Fruit fly (Drosophila melanogaster): ENCODE results near the gene Wnt6.

Wnt6 gene

DNA sequence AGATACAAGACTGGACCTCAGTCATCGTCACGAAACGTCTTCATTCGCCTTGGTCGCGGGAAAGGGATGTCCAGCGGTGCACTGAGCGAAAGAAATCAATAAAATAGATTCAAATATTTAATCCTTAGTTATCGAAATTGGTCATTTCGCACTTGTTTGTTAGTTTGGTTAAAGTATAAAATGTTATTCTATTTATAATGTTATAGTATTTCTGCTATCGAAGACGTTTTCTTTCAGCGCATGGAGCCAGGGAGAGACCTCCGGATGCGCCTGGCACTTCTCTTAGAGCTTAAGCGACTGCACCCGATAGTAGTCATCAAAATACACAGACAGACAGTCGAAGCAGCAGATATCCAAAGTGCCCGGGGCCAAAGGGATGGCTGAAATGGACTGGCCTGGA, 10.5 kb upstream of the Wnt6 start (continued):
- TF ChIP-seq Met (GFP tag; optimal IDR thresholded peaks at IDR 0.05) (peak; percentile 70), CG10669 (GFP tag; optimal IDR thresholded peaks at IDR 0.05) (peak; percentile 71), fd59A (GFP tag; optimal IDR thresholded peaks at IDR 0.05) (peak; percentile 63), Sox102F (GFP tag; optimal IDR thresholded peaks at IDR 0.05) (peak; percentile 28), svp (GFP tag) (peak; percentile 74), acj6 (GFP tag; optimal IDR thresholded peaks at IDR 0.05) (peak; percentile 35), CG9139 (GFP tag; optimal IDR thresholded peaks at IDR 0.05) (no peak), Sox15 (GFP tag; optimal IDR thresholded peaks at IDR 0.05) (peak; percentile 3), CG31627 (GFP tag; optimal IDR thresholded peaks at IDR 0.05) (no peak), CG34406 (GFP tag; optimal IDR thresholded peaks at IDR 0.05) (peak; percentile 14), lz (GFP tag; optimal IDR thresholded peaks at IDR 0.05) (peak; percentile 30), fd85E (GFP tag; optimal IDR thresholded peaks at IDR 0.05) (no peak), CG16779 (tag; optimal IDR thresholded peaks at IDR 0.05) (peak; percentile 17), CG6276 (GFP tag; optimal IDR thresholded peaks at IDR 0.05) (no peak)

DNA sequence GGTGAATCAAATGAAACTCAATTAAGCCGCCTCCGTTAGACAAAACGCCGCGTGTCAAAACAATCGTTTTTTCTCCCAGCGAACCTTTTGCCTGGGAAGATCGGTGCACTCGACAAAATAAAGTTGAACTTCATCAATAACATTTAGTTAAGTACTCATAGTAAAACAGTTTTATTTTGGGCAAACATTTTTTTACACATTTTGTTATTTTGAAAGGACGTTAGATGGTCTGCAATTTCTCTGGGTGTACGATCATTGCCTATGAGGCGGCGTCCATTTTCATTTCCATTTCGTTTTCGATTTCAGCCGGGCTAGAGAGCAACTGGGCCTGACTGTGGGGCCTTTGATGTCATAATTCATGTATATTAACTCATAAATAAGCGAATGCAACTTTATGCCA, 7.1 kb upstream of the Wnt6 start:
- TF ChIP-seq CG31627 (GFP tag; optimal IDR thresholded peaks at IDR 0.05) (no peak), CG8119 (GFP tag; IDR thresholded peaks at IDR 0.05) (0 out of 3 replicates have a peak, but pooled peaks have one; percentile 16), CG6792 (GFP tag; optimal IDR thresholded peaks at IDR 0.05) (no peak), net (GFP tag; optimal IDR thresholded peaks at IDR 0.05) (no peak), CG6854 (GFP tag; optimal IDR thresholded peaks at IDR 0.05) (no peak), Eip78C (GFP tag) (peak; percentile 48), eg (GFP tag; IDR thresholded peaks at IDR 0.05) (peak; percentile 63; the same call in 2 of the 3 replicates), CG10669 (GFP tag; optimal IDR thresholded peaks at IDR 0.05) (peak; percentile 2)

DNA sequence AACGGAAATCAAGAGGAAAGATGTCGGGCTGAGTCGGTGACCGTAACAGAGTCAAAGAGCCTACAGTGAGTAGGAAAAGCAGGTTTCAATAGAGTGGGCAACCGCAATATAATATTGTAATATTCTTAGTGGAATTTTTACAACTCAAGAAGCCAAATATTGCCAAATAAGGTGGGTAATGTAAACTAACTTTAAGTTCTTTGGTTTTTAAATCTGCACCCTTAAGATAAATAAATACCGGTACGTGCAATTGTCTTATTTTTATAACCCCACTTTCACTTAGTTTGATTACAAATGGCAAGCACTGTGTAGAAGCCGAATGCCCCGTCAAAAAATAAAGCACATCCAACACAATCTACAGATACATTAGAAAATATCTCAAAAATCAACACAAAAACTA, 734 bp upstream of the Wnt6 start:
- TF ChIP-seq Met (GFP tag; optimal IDR thresholded peaks at IDR 0.05) (no peak), CG6808 (GFP tag; optimal IDR thresholded peaks at IDR 0.05) (no peak), Sox15 (GFP tag; optimal IDR thresholded peaks at IDR 0.05) (no peak), CG4318 (GFP tag; optimal IDR thresholded peaks at IDR 0.05) (no peak), CG34406 (GFP tag; optimal IDR thresholded peaks at IDR 0.05) (no peak), eg (GFP tag; IDR thresholded peaks at IDR 0.05) (no peak), CG16779 (tag; optimal IDR thresholded peaks at IDR 0.05) (no peak), fd85E (GFP tag; optimal IDR thresholded peaks at IDR 0.05) (no peak), CG8119 (GFP tag; IDR thresholded peaks at IDR 0.05) (no peak), Hr4 (GFP tag; optimal IDR thresholded peaks at IDR 0.05) (no peak), CG32006 (GFP tag; optimal IDR thresholded peaks at IDR 0.05) (no peak), fd59A (GFP tag; optimal IDR thresholded peaks at IDR 0.05) (no peak), Sox102F (GFP tag; optimal IDR thresholded peaks at IDR 0.05) (no peak), CG8319 (GFP tag; optimal IDR thresholded peaks at IDR 0.05) (no peak)

DNA sequence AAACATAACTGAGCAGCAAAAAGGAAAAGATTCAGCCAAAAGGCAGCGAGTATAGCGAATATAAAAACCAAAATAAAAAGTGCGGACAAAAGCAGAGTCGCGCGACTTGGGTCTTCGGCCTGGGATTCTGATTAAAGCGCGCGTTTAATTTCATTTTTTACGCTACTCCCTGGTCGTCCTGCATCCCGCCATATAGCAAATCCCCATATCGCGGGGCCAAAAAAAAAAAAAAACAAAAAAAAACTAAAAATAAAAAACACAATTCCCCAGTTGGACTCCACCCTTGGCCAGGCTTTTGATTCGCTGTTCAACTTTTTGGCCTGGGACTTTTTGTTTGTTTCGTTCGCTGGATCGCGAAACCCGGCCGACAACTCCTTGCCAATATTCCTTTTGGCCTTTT, 669 bp downstream of the Wnt6 start:
- TF ChIP-seq CG11294 (GFP tag; IDR thresholded peaks at IDR 0.05) (no peak), Met (GFP tag; optimal IDR thresholded peaks at IDR 0.05) (peak; percentile 50), Hr38 (GFP tag; optimal IDR thresholded peaks at IDR 0.05) (no peak), vri (GFP tag; optimal IDR thresholded peaks at IDR 0.05) (peak; percentile 36), CG6276 (GFP tag; optimal IDR thresholded peaks at IDR 0.05) (no peak), Ets96B (tag; optimal IDR thresholded peaks at IDR 0.05) (peak; percentile 18), fkh (GFP tag; optimal IDR thresholded peaks at IDR 0.05) (no peak), eg (GFP tag; IDR thresholded peaks at IDR 0.05) (no peak), svp (GFP tag) (peak; percentile 72), CG3032 (tag; optimal IDR thresholded peaks at IDR 0.05) (peak; percentile 14), dsx (GFP tag; optimal IDR thresholded peaks at IDR 0.05; ENCODE audit: poor library complexity, severe bottlenecking) (peak; percentile 27), CG10669 (GFP tag; optimal IDR thresholded peaks at IDR 0.05) (no peak), ss (GFP tag; optimal IDR thresholded peaks at IDR 0.05) (peak; percentile 53 to 76), cyc (GFP tag; optimal IDR thresholded peaks at IDR 0.05) (peak; percentile 7), CG8632 (GFP tag; optimal IDR thresholded peaks at IDR 0.05) (peak; percentile 51), CG6854 (GFP tag; optimal IDR thresholded peaks at IDR 0.05) (peak; percentile 61), CG32006 (GFP tag; optimal IDR thresholded peaks at IDR 0.05) (no peak), Sox14 (GFP tag; optimal IDR thresholded peaks at IDR 0.05) (no peak), Hr4 (GFP tag; optimal IDR thresholded peaks at IDR 0.05) (no peak), CG15336 (GFP tag; IDR thresholded peaks at IDR 0.05) (no peak), acj6 (GFP tag; optimal IDR thresholded peaks at IDR 0.05) (peak; percentile 10), achi (GFP tag; optimal IDR thresholded peaks at IDR 0.05) (peak; percentile 27), spab (GFP tag; optimal IDR thresholded peaks at IDR 0.05) (peak; percentile 35), Sox102F (GFP tag; optimal IDR thresholded peaks at IDR 0.05) (peak; percentile 71), Blimp-1 (GFP tag; optimal IDR thresholded peaks at IDR 0.05) (no peak), CG11902 (GFP tag; optimal IDR thresholded peaks at IDR 0.05) (no peak), Eip75B (GFP tag; optimal IDR thresholded peaks at IDR 0.05) (peak; percentile 26), CG11762 (GFP tag; optimal IDR thresholded peaks at IDR 0.05; ENCODE audit: insufficient read depth) (peak; percentile 2), Eip78C (GFP tag) (peak; percentile 81), CG3919 (GFP tag; optimal IDR thresholded peaks at IDR 0.05) (peak; percentile 31)
